Worm (Caenorhabditis elegans) whole organism, L4 larva: Measurements from ENCODE around the gene jac-1.

Experiments used
- arid-1 ChIP-seq: fragments of 200-800 bp; sonication (Bioruptor generic); conservative IDR thresholded peaks from 2 replicates; pipeline ENCODE4 v1.3.6; 2022; ENCODE audit warnings: missing genetic modification reagents, missing genetic modification characterization, missing compliant biosample characterization
- hmg-1.1 ChIP-seq: fragments of 200-800 bp; sonication (Bioruptor generic); IDR thresholded peaks from 2 replicates; pipeline ENCODE4 v1.3.6; 2022; ENCODE audit warnings: missing genetic modification reagents, missing genetic modification characterization, missing compliant biosample characterization
- lin-13 ChIP-seq: fragments of 150-350 bp; optimal IDR thresholded peaks from 2 replicates; lab custom pipeline; 2014; ENCODE audit warnings: missing biosample characterization, missing genetic modification reagents, missing genetic modification characterization
- nhr-237 ChIP-seq: sonication (generic microtip); optimal IDR thresholded peaks from 2 replicates; lab custom pipeline; 2017; ENCODE audit warnings: missing biosample characterization, missing genetic modification characterization
- php-3 ChIP-seq: fragments of 200-800 bp; sonication (Bioruptor generic); IDR thresholded peaks from 2 replicates; pipeline ENCODE4 v1.3.6; 2022; ENCODE audit warnings: missing genetic modification reagents, missing genetic modification characterization, missing compliant biosample characterization
- snpc-4 ChIP-seq: fragments of 150-350 bp; optimal IDR thresholded peaks from 2 replicates; lab custom pipeline; 2014; ENCODE audit warnings: missing biosample characterization, missing genetic modification characterization
- zag-1 ChIP-seq: fragments of 150-350 bp; optimal IDR thresholded peaks from 2 replicates; lab custom pipeline; 2014; ENCODE audit warnings: missing biosample characterization, missing genetic modification characterization

ce11 chrIV:15961069-15961468, 65.6 kb downstream of the jac-1 start:
- TF ChIP-seq snpc-4 (tag; lab: Kevin White, UChicago): no peak
- no peak for TF ChIP-seq php-3 (GFP tag; lab: Robert Waterston, UW)
- no peak for TF ChIP-seq lin-13 (GFP tag; lab: Kevin White, UChicago)
- no peak for TF ChIP-seq hmg-1.1 (GFP tag; lab: Robert Waterston, UW)
- TF ChIP-seq zag-1 (tag; lab: Kevin White, UChicago): no peak
- no peak for TF ChIP-seq nhr-237
- no peak for TF ChIP-seq arid-1
